Worm (Caenorhabditis elegans) whole organism, mixed stage, embryonic: ENCODE measurements around the gene F38H4.3.
A peak's percentile ranks its signal among the peaks of the same experiment; 100 is the strongest.

ENCODE experiments used
- M03D4.4 ChIP-seq: sonication (generic microtip); optimal IDR thresholded peaks from 2 replicates; lab custom pipeline; 2017; ENCODE audit warnings: mild to moderate bottlenecking, missing genetic modification characterization, missing compliant biosample characterization
- bed-3 ChIP-seq: fragments of 200-800 bp; sonication (Bioruptor generic); optimal IDR thresholded peaks from 3 replicates; lab custom pipeline; 2018; ENCODE audit warnings: mild to moderate bottlenecking, missing genetic modification characterization, moderate library complexity, missing compliant biosample characterization
- ceh-39 ChIP-seq: fragments of 150-350 bp; optimal IDR thresholded peaks from 2 replicates; lab custom pipeline; 2014; ENCODE audit warnings: missing biosample characterization, missing genetic modification characterization
- ceh-43 ChIP-seq: fragments of 200-800 bp; sonication (Bioruptor generic); optimal IDR thresholded peaks from 2 replicates; lab custom pipeline; 2018; ENCODE audit warnings: mild to moderate bottlenecking, missing genetic modification characterization, moderate library complexity, missing compliant biosample characterization
- ceh-83 ChIP-seq: fragments of 200-800 bp; sonication (Bioruptor generic); optimal IDR thresholded peaks from 2 replicates; lab custom pipeline; 2018; ENCODE audit warnings: mild to moderate bottlenecking, missing genetic modification characterization, missing compliant biosample characterization
- ces-1 ChIP-seq: fragments of 150-350 bp; optimal IDR thresholded peaks from 2 replicates; lab custom pipeline; 2014; ENCODE audit warnings: missing biosample characterization, missing genetic modification reagents, missing genetic modification characterization
- cnd-1 ChIP-seq: fragments of 200-800 bp; sonication (Bioruptor generic); optimal IDR thresholded peaks from 2 replicates; lab custom pipeline; 2018; ENCODE audit warnings: mild to moderate bottlenecking, missing genetic modification characterization, missing compliant biosample characterization
- drap-1 ChIP-seq: fragments of 200-800 bp; sonication (Bioruptor generic); optimal IDR thresholded peaks from 3 replicates; lab custom pipeline; 2018; ENCODE audit warnings: mild to moderate bottlenecking, missing genetic modification characterization, missing compliant biosample characterization
- elt-1 ChIP-seq: sonication (generic microtip); optimal IDR thresholded peaks from 2 replicates; lab custom pipeline; 2017; ENCODE audit warnings: missing genetic modification characterization, mild to moderate bottlenecking, missing compliant biosample characterization, antibody characterized with exemption, moderate library complexity, borderline replicate concordance; ENCODE audit not compliant: insufficient read depth
- elt-3 ChIP-seq: fragments of 150-350 bp; optimal IDR thresholded peaks from 2 replicates; lab custom pipeline; 2014; ENCODE audit warnings: missing biosample characterization, missing genetic modification characterization
- flh-1 ChIP-seq: fragments of 200-800 bp; sonication (Bioruptor generic); optimal IDR thresholded peaks from 2 replicates; lab custom pipeline; 2018; ENCODE audit warnings: mild to moderate bottlenecking, missing genetic modification characterization, moderate library complexity, missing compliant biosample characterization
- ham-2 ChIP-seq: fragments of 200-800 bp; sonication (Bioruptor generic); optimal IDR thresholded peaks from 2 replicates; lab custom pipeline; 2018; ENCODE audit warnings: mild to moderate bottlenecking, missing genetic modification characterization, missing compliant biosample characterization
- hlh-1 ChIP-seq: fragments of 150-350 bp; optimal IDR thresholded peaks from 2 replicates; lab custom pipeline; 2014; ENCODE audit warnings: missing biosample characterization, missing genetic modification reagents, missing genetic modification characterization
- lin-13 ChIP-seq: fragments of 150-350 bp; optimal IDR thresholded peaks from 2 replicates; lab custom pipeline; 2014; ENCODE audit warnings: missing biosample characterization, missing genetic modification characterization
- lsy-2 ChIP-seq: fragments of 150-350 bp; optimal IDR thresholded peaks from 2 replicates; lab custom pipeline; 2014; ENCODE audit warnings: missing biosample characterization, missing genetic modification characterization
- mab-5 ChIP-seq: fragments of 150-350 bp; optimal IDR thresholded peaks from 2 replicates; lab custom pipeline; 2014; ENCODE audit warnings: missing biosample characterization, missing genetic modification characterization
- mep-1 ChIP-seq: fragments of 150-350 bp; optimal IDR thresholded peaks from 2 replicates; lab custom pipeline; 2017; ENCODE audit warnings: missing biosample characterization, missing genetic modification reagents, missing genetic modification characterization, inconsistent platforms
- nhr-12 ChIP-seq: fragments of 150-350 bp; optimal IDR thresholded peaks from 2 replicates; lab custom pipeline; 2014; ENCODE audit warnings: missing biosample characterization, missing genetic modification characterization
- nhr-2 ChIP-seq: fragments of 150-350 bp; optimal IDR thresholded peaks from 2 replicates; lab custom pipeline; 2014; ENCODE audit warnings: missing biosample characterization, missing genetic modification characterization
- nhr-28 ChIP-seq: fragments of 150-350 bp; optimal IDR thresholded peaks from 2 replicates; lab custom pipeline; 2014; ENCODE audit warnings: missing biosample characterization, missing genetic modification characterization
- nhr-76 ChIP-seq: sonication (generic microtip); optimal IDR thresholded peaks from 2 replicates; lab custom pipeline; 2017; ENCODE audit warnings: missing biosample characterization, missing genetic modification characterization
- pha-4 ChIP-seq: fragments of 150-350 bp; optimal IDR thresholded peaks from 2 replicates; lab custom pipeline; 2018; ENCODE audit warnings: missing biosample characterization, missing genetic modification reagents, missing genetic modification characterization
- sem-2 ChIP-seq: fragments of 200-800 bp; sonication (Bioruptor generic); optimal IDR thresholded peaks from 2 replicates; lab custom pipeline; 2018; ENCODE audit warnings: mild to moderate bottlenecking, missing genetic modification characterization, missing compliant biosample characterization
- snpc-4 ChIP-seq: fragments of 150-350 bp; optimal IDR thresholded peaks from 2 replicates; lab custom pipeline; 2014; ENCODE audit warnings: missing biosample characterization, missing genetic modification characterization
- sptf-1 ChIP-seq: sonication (generic microtip); optimal IDR thresholded peaks from 2 replicates; lab custom pipeline; 2017; ENCODE audit warnings: mild to moderate bottlenecking, missing genetic modification characterization, moderate library complexity, missing compliant biosample characterization
- tbx-8 ChIP-seq: fragments of 200-800 bp; sonication (Bioruptor generic); optimal IDR thresholded peaks from 2 replicates; lab custom pipeline; 2018; ENCODE audit warnings: mild to moderate bottlenecking, missing genetic modification characterization, moderate library complexity, missing compliant biosample characterization
- unc-120 ChIP-seq: sonication (generic microtip); optimal IDR thresholded peaks from 2 replicates; lab custom pipeline; 2017; ENCODE audit warnings: missing genetic modification characterization, missing compliant biosample characterization; ENCODE audit not compliant: poor library complexity, severe bottlenecking
- unc-39 ChIP-seq: fragments of 150-350 bp; optimal IDR thresholded peaks from 2 replicates; lab custom pipeline; 2014; ENCODE audit warnings: missing biosample characterization, missing genetic modification characterization
- unc-62 ChIP-seq: fragments of 150-350 bp; optimal IDR thresholded peaks from 2 replicates; lab custom pipeline; 2014; ENCODE audit warnings: missing biosample characterization, missing genetic modification reagents, missing genetic modification characterization
- zip-8 ChIP-seq: fragments of 150-350 bp; optimal IDR thresholded peaks from 2 replicates; lab custom pipeline; 2014; ENCODE audit warnings: missing biosample characterization, missing genetic modification characterization
- ztf-11 ChIP-seq: fragments of 150-350 bp; optimal IDR thresholded peaks from 2 replicates; lab custom pipeline; 2014; ENCODE audit warnings: missing biosample characterization, missing genetic modification characterization

F38H4.3 gene

DNA sequence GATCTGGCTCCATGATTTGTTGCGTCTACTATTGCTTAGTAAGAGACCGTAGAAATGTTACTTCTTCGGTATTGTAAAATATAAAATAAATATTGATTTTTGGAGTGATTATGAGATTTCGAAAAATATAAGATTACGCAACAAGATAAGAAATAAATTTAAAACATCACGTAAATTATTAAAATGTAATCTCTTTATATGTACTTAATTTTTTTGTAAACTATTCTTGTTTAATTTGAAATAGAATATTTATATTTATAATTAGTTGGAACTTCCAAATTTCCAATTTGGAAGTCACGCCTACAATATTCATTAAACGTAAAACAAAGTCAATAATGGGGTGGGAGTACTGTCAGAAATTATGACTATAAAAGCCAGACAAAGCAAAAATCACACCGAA is 8.8 kb upstream of the F38H4.3 start, which contains the start of gene M117.4:
M117.4 (minus strand) TSS at position 101 of the 400 bp plus-strand sequence.
- TF ChIP-seq ceh-39 (tag; lab: Kevin White, UChicago) = no peak
- peak; percentile 51 for TF ChIP-seq zip-8 (tag; lab: Kevin White, UChicago)
- TF ChIP-seq bed-3 (GFP tag; lab: Kevin White, UChicago) = no peak
- TF ChIP-seq unc-62 = no peak
- TF ChIP-seq flh-1 (GFP tag; lab: Kevin White, UChicago) = no peak
- TF ChIP-seq sptf-1 = no peak
- no peak for TF ChIP-seq nhr-12
- TF ChIP-seq sem-2 (GFP tag; lab: Kevin White, UChicago) = no peak
- TF ChIP-seq, all 35 proteins: peak for 1

ce11 chrIV:11838657-11839056 is 3.6 kb upstream of the F38H4.3 start, which contains the start of gene fbxb-3:
Gene fbxb-3, plus strand, starts transcription at chrIV:11838957.
- TF ChIP-seq nhr-76 (tag; lab: Kevin White, UChicago) = no peak
- no peak for TF ChIP-seq nhr-28 (tag; lab: Kevin White, UChicago)
- TF ChIP-seq unc-120 (tag; lab: Kevin White, UChicago) = no peak
- TF ChIP-seq ceh-43 (GFP tag; lab: Kevin White, UChicago) = no peak
- no peak for TF ChIP-seq pha-4 (tag; lab: Kevin White, UChicago)
- no peak for TF ChIP-seq lsy-2 (tag; lab: Kevin White, UChicago)
- no peak for TF ChIP-seq sptf-1
- TF ChIP-seq nhr-2 (tag; lab: Kevin White, UChicago) = no peak
- TF ChIP-seq M03D4.4 (tag; lab: Kevin White, UChicago) = no peak
- TF ChIP-seq cnd-1 = no peak
- no peak for TF ChIP-seq elt-3 (tag; lab: Kevin White, UChicago)
- TF ChIP-seq mab-5 (tag; lab: Kevin White, UChicago) = no peak
- TF ChIP-seq ztf-11 (tag; lab: Kevin White, UChicago) = no peak
- no peak for TF ChIP-seq snpc-4
- TF ChIP-seq lin-13 = no peak
- no peak for TF ChIP-seq mep-1 (tag; lab: Kevin White, UChicago)
- TF ChIP-seq elt-1 = no peak
- TF ChIP-seq unc-39 (tag; lab: Kevin White, UChicago) = no peak
- no peak for TF ChIP-seq tbx-8 (GFP tag; lab: Kevin White, UChicago)

- TF ChIP-seq zip-8 (tag; lab: Kevin White, UChicago) (no peak), lsy-2 (tag; lab: Kevin White, UChicago) (no peak), lin-13 (no peak)
These were observed 5.6 kb downstream of the F38H4.3 start, which contains the start of the genes F38H4.6 and F38H4.4 for ce11 chrIV:11847771-11848312. Gene F38H4.6, minus strand, starts transcription at chrIV:11847871. Gene F38H4.4, plus strand, starts transcription at chrIV:11848262.

- no peak for TF ChIP-seq sem-2 (GFP tag; lab: Kevin White, UChicago)
- TF ChIP-seq pha-4 (tag; lab: Kevin White, UChicago) = no peak
- no peak for TF ChIP-seq sptf-1
- no peak for TF ChIP-seq ham-2 (GFP tag; lab: Kevin White, UChicago)
These were observed 9.7 kb downstream of the F38H4.3 start, which contains the start of gene F38H4.5 for ce11 chrIV:11851882-11852281. Gene F38H4.5, plus strand, starts transcription at chrIV:11852182.

- TF ChIP-seq lsy-2 (tag; lab: Kevin White, UChicago) (peak; percentile 2), ceh-83 (GFP tag; lab: Kevin White, UChicago) (no peak), hlh-1 (tag; lab: Kevin White, UChicago) (peak; percentile 29), zip-8 (tag; lab: Kevin White, UChicago) (no peak), lin-13 (no peak), mep-1 (tag; lab: Kevin White, UChicago) (peak; percentile 60), elt-3 (tag; lab: Kevin White, UChicago) (no peak), elt-1 (no peak), ceh-39 (tag; lab: Kevin White, UChicago) (peak; percentile 34), sptf-1 (peak; percentile 24), snpc-4 (no peak), ces-1 (GFP tag; lab: Kevin White, UChicago) (peak; percentile 75), pha-4 (tag; lab: Kevin White, UChicago) (peak; percentile 81), drap-1 (GFP tag; lab: Kevin White, UChicago) (peak; percentile 8)
These were observed 12.6 kb downstream of the F38H4.3 start, which contains the start of gene tag-30 for ce11 chrIV:11854777-11855176. Gene tag-30, minus strand, starts transcription at chrIV:11855159.
